Fruit fly (Drosophila melanogaster): ENCODE results near the gene Brd7-9.
A peak's percentile ranks its signal among the peaks of the same experiment; 100 is the strongest.

The Brd7-9 gene

dm6 chr2L:7809699-7810088 is 27.0 kb downstream of the Brd7-9 start (continued):
- no peak for TF ChIP-seq lola (GFP tag; optimal IDR thresholded peaks at IDR 0.05)
- TF ChIP-seq CG17186 (GFP tag; optimal IDR thresholded peaks at IDR 0.05): no peak
- TF ChIP-seq ci (GFP tag; IDR thresholded peaks at IDR 0.05): peak; percentile 60; the same call in 1 of the 3 replicates
- TF ChIP-seq HLH54F (GFP tag; optimal IDR thresholded peaks at IDR 0.05): no peak
- TF ChIP-seq sob (GFP tag; IDR thresholded peaks at IDR 0.05): 0 out of 2 replicates have a peak, but pooled peaks have one; percentile 25
- TF ChIP-seq CG15514 (GFP tag; optimal IDR thresholded peaks at IDR 0.05): peak; percentile 31
- TF ChIP-seq mirr (GFP tag; optimal IDR thresholded peaks at IDR 0.05): peak; percentile 89
- TF ChIP-seq CG14965 (GFP tag; optimal IDR thresholded peaks at IDR 0.05; ENCODE audit: borderline replicate concordance): no peak
- TF ChIP-seq chm (GFP tag; IDR thresholded peaks at IDR 0.05): peak; percentile 45; the same call in 1 of the 2 replicates
- no peak for TF ChIP-seq crc (GFP tag; optimal IDR thresholded peaks at IDR 0.05)
- peak; percentile 18 for TF ChIP-seq nmo (GFP tag; optimal IDR thresholded peaks at IDR 0.05)
- no peak for TF ChIP-seq insv (GFP tag; optimal IDR thresholded peaks at IDR 0.05)
- no peak for TF ChIP-seq H15 (GFP tag; IDR thresholded peaks at IDR 0.05)
- TF ChIP-seq CG10979 (tag; optimal IDR thresholded peaks at IDR 0.05): no peak
- no peak for TF ChIP-seq jigr1 (GFP tag; IDR thresholded peaks at IDR 0.05)
- no peak for TF ChIP-seq trh (GFP tag; optimal IDR thresholded peaks at IDR 0.05)
- TF ChIP-seq salm (tag; optimal IDR thresholded peaks at IDR 0.05): no peak
- peak; percentile 39 for TF ChIP-seq sug (tag; optimal IDR thresholded peaks at IDR 0.05)
- TF ChIP-seq run (tag; optimal IDR thresholded peaks at IDR 0.05): no peak
- TF ChIP-seq CG2202 (tag; optimal IDR thresholded peaks at IDR 0.05): no peak
- no peak for TF ChIP-seq CG1233 (GFP tag; optimal IDR thresholded peaks at IDR 0.05)
- TF ChIP-seq CG4617 (GFP tag; optimal IDR thresholded peaks at IDR 0.05; ENCODE audit: borderline replicate concordance): no peak
- no peak for TF ChIP-seq tin (GFP tag; optimal IDR thresholded peaks at IDR 0.05)
- TF ChIP-seq CG11093 (GFP tag; IDR thresholded peaks at IDR 0.05): no peak
- no peak for TF ChIP-seq CG11695 (GFP tag; IDR thresholded peaks at IDR 0.05)
- no peak for TF ChIP-seq Lhr (GFP tag; optimal IDR thresholded peaks at IDR 0.05)
- TF ChIP-seq Dref (GFP tag; IDR thresholded peaks at IDR 0.05): 0 out of 2 replicates have a peak, but pooled peaks have one; percentile 35
- no peak for TF ChIP-seq CG43689 (GFP tag; IDR thresholded peaks at IDR 0.05)
- TF ChIP-seq CG32767 (GFP tag; IDR thresholded peaks at IDR 0.05): peak; percentile 79
- TF ChIP-seq Nf-YB (GFP tag; optimal IDR thresholded peaks at IDR 0.05): no peak
- peak; percentile 95 for TF ChIP-seq nerfin-1 (tag; optimal IDR thresholded peaks at IDR 0.05)
- peak; percentile 49 for TF ChIP-seq CG34376 (GFP tag; optimal IDR thresholded peaks at IDR 0.05)
- TF ChIP-seq CoRest (tag; optimal IDR thresholded peaks at IDR 0.05): peak; percentile 2
- TF ChIP-seq CG12299 (tag; optimal IDR thresholded peaks at IDR 0.05): no peak
- TF ChIP-seq CG3065 (GFP tag; optimal IDR thresholded peaks at IDR 0.05): no peak
- TF ChIP-seq bcd (GFP tag; optimal IDR thresholded peaks at IDR 0.05): no peak
- no peak for TF ChIP-seq CG11398 (GFP tag; optimal IDR thresholded peaks at IDR 0.05)
- no peak for TF ChIP-seq cas (GFP tag; IDR thresholded peaks at IDR 0.05)
- TF ChIP-seq Scr (GFP tag; IDR thresholded peaks at IDR 0.05; ENCODE audit: partially characterized antibody): no peak
- TF ChIP-seq ERR (GFP tag; optimal IDR thresholded peaks at IDR 0.05): peak; percentile 8
- TF ChIP-seq disco-r (GFP tag; optimal IDR thresholded peaks at IDR 0.05): no peak
- TF ChIP-seq CG5953 (GFP tag; IDR thresholded peaks at IDR 0.05): no peak
- no peak for TF ChIP-seq Tbp (GFP tag; optimal IDR thresholded peaks at IDR 0.05)
- no peak for TF ChIP-seq CG12744 (GFP tag; optimal IDR thresholded peaks at IDR 0.05)
- TF ChIP-seq unpg (GFP tag; optimal IDR thresholded peaks at IDR 0.05): no peak
- TF ChIP-seq rib (GFP tag; IDR thresholded peaks at IDR 0.05): peak; percentile 58
- peak; percentile 23 for TF ChIP-seq CG9797 (GFP tag; optimal IDR thresholded peaks at IDR 0.05)
- TF ChIP-seq fd64A (GFP tag; optimal IDR thresholded peaks at IDR 0.05): no peak
- TF ChIP-seq CG16815 (GFP tag; optimal IDR thresholded peaks at IDR 0.05): no peak
- TF ChIP-seq HLH3B (GFP tag; IDR thresholded peaks at IDR 0.05): no peak
- peak; percentile 86 for TF ChIP-seq kni (GFP tag; optimal IDR thresholded peaks at IDR 0.05)
